Worm (Caenorhabditis elegans): ENCODE data around the gene mltn-13.

The mltn-13 gene

DNA sequence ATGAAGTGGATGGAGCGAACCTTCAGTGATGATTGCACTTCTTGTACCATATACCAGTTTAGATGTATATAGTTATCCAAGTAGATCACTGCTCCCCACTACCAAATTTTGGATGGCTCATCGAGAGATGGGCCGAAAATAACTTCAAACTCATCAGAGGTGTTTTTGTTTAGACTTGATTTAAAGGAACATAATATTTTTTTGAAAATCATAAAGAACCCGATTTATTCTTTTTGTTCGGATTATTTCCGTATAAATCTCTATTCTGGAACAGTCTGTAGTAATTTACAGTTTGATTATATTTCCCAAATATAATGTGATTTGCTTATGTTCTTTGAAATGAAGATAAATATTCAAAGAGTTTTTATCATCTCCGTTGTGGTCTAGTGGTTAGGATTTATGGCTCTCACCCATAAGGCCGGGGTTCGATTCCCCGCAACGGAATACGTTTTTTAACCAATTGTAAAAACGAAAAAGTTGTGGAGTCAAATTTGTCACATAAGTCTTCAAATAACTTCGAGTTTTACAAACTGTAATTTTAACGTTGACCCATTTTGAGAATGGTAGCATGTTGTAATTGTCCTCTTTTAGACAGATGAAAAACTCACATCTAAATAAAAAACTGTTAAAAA lies 37.8 kb downstream of the mltn-13 start:
- TF ChIP-seq ceh-22 (tag; optimal IDR thresholded peaks at IDR 0.05) = no peak
- no peak for TF ChIP-seq C38D4.7 (GFP tag; optimal IDR thresholded peaks at IDR 0.05)
- TF ChIP-seq madf-2 (tag; optimal IDR thresholded peaks at IDR 0.05) = no peak

DNA sequence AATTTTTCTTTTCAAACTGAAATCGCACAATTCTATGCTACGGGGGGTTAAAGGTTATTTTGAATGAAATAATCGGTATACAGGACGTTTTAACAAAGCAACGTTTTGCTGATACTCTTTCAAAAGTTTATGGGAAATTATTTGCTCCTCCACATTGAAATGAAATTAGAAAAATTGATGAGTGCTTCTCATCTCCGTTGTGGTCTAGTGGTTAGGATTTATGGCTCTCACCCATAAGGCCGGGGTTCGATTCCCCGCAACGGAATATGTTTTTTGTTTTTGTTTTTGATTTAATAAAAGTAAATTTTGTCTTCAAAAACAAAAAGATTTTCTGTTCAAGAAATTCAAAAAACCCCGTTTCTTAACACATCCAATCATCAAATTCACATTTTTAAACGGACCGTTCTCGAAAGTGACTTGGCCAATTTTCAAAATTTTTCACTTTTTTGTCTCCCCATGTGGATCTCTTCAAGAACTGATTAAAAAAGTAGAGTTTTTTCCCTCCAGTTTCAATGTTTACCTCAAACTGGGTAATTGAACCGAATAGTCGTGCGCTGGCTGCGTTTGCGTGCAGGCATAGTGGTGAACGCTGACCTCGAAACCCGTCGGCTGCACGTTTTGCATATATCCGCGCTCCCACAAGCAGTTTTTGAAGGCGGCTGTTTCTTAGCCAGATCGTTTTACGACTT lies 38.4 kb downstream of the mltn-13 start:
- TF ChIP-seq gmeb-2 (tag; optimal IDR thresholded peaks at IDR 0.05) (no peak), Y22D7AL.16 (tag; optimal IDR thresholded peaks at IDR 0.05) (no peak), tbx-2 (tag; optimal IDR thresholded peaks at IDR 0.05) (no peak), C08G9.2 (tag; optimal IDR thresholded peaks at IDR 0.05) (no peak), T23F11.4 (GFP tag; optimal IDR thresholded peaks at IDR 0.05) (no peak), unc-86 (tag; optimal IDR thresholded peaks at IDR 0.05) (no peak), unc-42 (tag; optimal IDR thresholded peaks at IDR 0.05) (no peak), pax-1 (tag; optimal IDR thresholded peaks at IDR 0.05) (no peak)

DNA sequence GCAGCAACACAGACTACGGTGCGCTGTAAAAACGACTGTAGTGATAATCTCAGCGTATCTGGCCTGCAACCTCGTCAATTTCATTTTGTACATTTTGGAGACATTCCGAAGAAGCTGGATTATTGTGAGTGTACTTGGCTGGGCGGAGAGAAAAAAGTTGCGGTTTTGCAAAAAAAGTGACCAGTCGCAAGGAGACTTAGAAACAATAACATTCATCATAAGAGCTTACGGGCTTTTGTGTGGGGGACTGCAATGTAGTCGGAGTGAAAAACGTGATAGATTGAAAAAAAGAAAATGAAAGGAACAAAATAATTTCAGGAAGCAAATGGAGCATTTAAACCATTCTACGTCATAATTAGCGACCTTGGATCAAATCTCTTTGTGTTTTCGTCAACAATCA lies 39.7 kb downstream of the mltn-13 start:
- TF ChIP-seq ceh-2 (tag; optimal IDR thresholded peaks at IDR 0.05) (no peak), K09A11.1 (tag; optimal IDR thresholded peaks at IDR 0.05; ENCODE audit: insufficient read depth) (no peak), ceh-48 (tag; optimal IDR thresholded peaks at IDR 0.05) (no peak), ets-4 (tag; optimal IDR thresholded peaks at IDR 0.05) (no peak), fkh-10 (GFP tag; optimal IDR thresholded peaks at IDR 0.05) (no peak), ref-2 (tag; optimal IDR thresholded peaks at IDR 0.05) (no peak), lin-11 (tag; optimal IDR thresholded peaks at IDR 0.05) (no peak), K02D7.2 (tag; optimal IDR thresholded peaks at IDR 0.05) (no peak), pat-9 (tag; optimal IDR thresholded peaks at IDR 0.05) (no peak), tbx-2 (tag; optimal IDR thresholded peaks at IDR 0.05) (no peak), hlh-15 (tag; optimal IDR thresholded peaks at IDR 0.05) (no peak), fax-1 (tag; optimal IDR thresholded peaks at IDR 0.05) (no peak), nhr-11 (tag; optimal IDR thresholded peaks at IDR 0.05) (no peak), nfya-1 (tag; optimal IDR thresholded peaks at IDR 0.05) (no peak)

DNA sequence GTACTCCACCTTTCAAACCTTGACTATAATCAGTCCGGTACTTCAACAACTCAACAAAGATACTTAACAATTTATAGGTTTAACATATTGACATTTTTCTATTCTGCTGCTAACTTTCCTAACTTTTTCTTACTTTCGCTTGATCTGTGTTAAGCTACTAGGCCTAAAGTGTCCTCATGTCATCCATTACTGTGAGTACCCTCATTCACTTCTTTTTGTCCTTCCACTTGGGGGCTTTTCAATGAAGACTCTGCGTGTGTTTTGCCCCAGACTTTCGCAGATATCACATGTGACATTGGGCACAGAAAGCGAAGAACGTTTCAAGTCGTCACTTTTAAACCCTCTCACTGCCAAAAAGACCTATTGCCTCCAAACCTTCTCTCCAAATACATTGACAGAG lies 43.5 kb downstream of the mltn-13 start:
- TF ChIP-seq C08G9.2 (tag; optimal IDR thresholded peaks at IDR 0.05) = no peak
- TF ChIP-seq C38D4.7 (GFP tag; optimal IDR thresholded peaks at IDR 0.05) = no peak
- no peak for TF ChIP-seq ref-2 (tag; optimal IDR thresholded peaks at IDR 0.05)
- no peak for TF ChIP-seq ceh-19 (GFP tag; optimal IDR thresholded peaks at IDR 0.05)
- no peak for TF ChIP-seq ceh-18 (tag; optimal IDR thresholded peaks at IDR 0.05)
- no peak for TF ChIP-seq sdc-2 (tag; optimal IDR thresholded peaks at IDR 0.05)
- TF ChIP-seq ahr-1 (tag; optimal IDR thresholded peaks at IDR 0.05) = no peak
- no peak for TF ChIP-seq hlh-30 (tag; optimal IDR thresholded peaks at IDR 0.05; ENCODE audit: insufficient read depth)
- no peak for TF ChIP-seq ceh-24 (tag; optimal IDR thresholded peaks at IDR 0.05)
- no peak for TF ChIP-seq nfya-1 (tag; optimal IDR thresholded peaks at IDR 0.05)
- TF ChIP-seq Y22D7AL.16 (tag; optimal IDR thresholded peaks at IDR 0.05) = no peak
- no peak for TF ChIP-seq eyg-1 (tag; optimal IDR thresholded peaks at IDR 0.05)
- no peak for TF ChIP-seq ceh-31 (tag; optimal IDR thresholded peaks at IDR 0.05)
- TF ChIP-seq F13H6.1 (tag; optimal IDR thresholded peaks at IDR 0.05) = no peak
- TF ChIP-seq lin-11 (tag; optimal IDR thresholded peaks at IDR 0.05) = no peak
- no peak for TF ChIP-seq T23F11.4 (GFP tag; optimal IDR thresholded peaks at IDR 0.05)
- no peak for TF ChIP-seq unc-86 (tag; optimal IDR thresholded peaks at IDR 0.05)

DNA sequence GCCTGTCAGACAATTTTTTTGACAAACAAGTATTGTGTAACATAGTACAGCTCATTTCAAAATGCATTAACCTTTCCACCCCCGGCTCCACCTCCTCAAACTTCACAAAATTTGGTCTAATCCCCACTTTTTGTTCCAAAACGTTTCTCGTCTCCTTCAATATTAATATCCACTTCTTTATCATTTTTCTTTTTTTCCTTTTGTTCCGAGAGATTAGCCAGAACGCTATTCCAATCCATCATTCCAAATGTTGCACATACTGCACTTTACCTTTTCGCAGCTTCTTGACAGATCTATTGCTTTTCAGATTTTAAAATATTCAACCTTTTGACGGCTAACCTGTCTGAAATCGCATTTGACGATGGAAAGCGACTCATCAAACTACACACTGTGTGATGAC lies 45.3 kb downstream of the mltn-13 start, which contains the start of gene D1079.1:
Gene D1079.1, plus strand, starts transcription at position 301 of the 400 bp plus-strand sequence.
- no peak for TF ChIP-seq dve-1 (tag; optimal IDR thresholded peaks at IDR 0.05)
- TF ChIP-seq ceh-34 (tag; optimal IDR thresholded peaks at IDR 0.05) = no peak
- no peak for TF ChIP-seq pha-4 (tag; optimal IDR thresholded peaks at IDR 0.05)
- no peak for TF ChIP-seq rnt-1 (tag; optimal IDR thresholded peaks at IDR 0.05)
- TF ChIP-seq hlh-30 (tag; optimal IDR thresholded peaks at IDR 0.05; ENCODE audit: insufficient read depth) = no peak
- TF ChIP-seq pros-1 (tag; optimal IDR thresholded peaks at IDR 0.05) = no peak
- TF ChIP-seq T23F11.4 (GFP tag; optimal IDR thresholded peaks at IDR 0.05) = no peak
- no peak for TF ChIP-seq hlh-15 (tag; optimal IDR thresholded peaks at IDR 0.05)
- no peak for TF ChIP-seq ceh-24 (tag; optimal IDR thresholded peaks at IDR 0.05)
- TF ChIP-seq fkh-10 (GFP tag; optimal IDR thresholded peaks at IDR 0.05) = no peak
- no peak for TF ChIP-seq eyg-1 (tag; optimal IDR thresholded peaks at IDR 0.05)
- no peak for TF ChIP-seq ceh-14 (tag; optimal IDR thresholded peaks at IDR 0.05)
- TF ChIP-seq ceh-18 (tag; optimal IDR thresholded peaks at IDR 0.05) = no peak
- TF ChIP-seq unc-55 (GFP tag; optimal IDR thresholded peaks at IDR 0.05) = no peak

Measured in whole organism, late embryonic.